Fruit fly (Drosophila melanogaster): ENCODE measurements at regions not wholly inside any gene's neighbourhood (a gene's known extent, or its start where the extent isn't known, plus 50 kb on each side); places are given as distances from the start of the nearest gene placed in this dataset.

DNA sequence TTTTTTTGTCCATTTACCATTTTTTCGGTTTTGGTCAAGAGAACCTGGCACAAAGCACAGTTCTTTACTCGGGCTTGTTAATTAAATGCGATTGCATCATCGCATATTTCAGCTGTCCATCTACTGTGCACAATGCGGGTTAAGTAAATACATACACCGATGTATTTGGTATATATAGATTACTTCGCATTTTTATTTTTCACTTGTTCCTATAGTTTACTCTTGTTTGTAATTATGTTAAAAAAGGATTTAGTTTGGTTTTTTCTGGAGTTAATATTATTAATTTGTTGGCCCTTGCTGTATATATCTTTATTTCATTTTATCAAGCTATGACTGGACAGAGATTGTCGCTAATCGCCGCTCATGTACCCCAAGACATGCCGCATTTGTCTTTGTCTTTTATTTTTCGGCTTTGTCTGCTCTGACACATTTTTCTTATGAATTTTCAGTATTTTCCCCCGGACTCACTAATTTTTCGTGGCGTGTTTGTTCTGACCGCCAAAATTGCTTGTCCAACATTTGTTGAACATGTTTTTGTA lies 51.1 kb upstream of the CG12362 start:
- TF ChIP-seq CG17361 (GFP tag; IDR thresholded peaks at IDR 0.05) (0 out of 3 replicates have a peak, but pooled peaks have one; percentile 38), lmd (GFP tag; IDR thresholded peaks at IDR 0.05) (peak; percentile 35; the same call in 1 of the 2 replicates), CG17829 (tag; optimal IDR thresholded peaks at IDR 0.05) (peak; percentile 9), CG7556 (GFP tag; optimal IDR thresholded peaks at IDR 0.05) (no peak), CG8281 (tag; optimal IDR thresholded peaks at IDR 0.05) (no peak), dpn (GFP tag; optimal IDR thresholded peaks at IDR 0.05) (peak in 1 of 2 experiments; percentile 3), MBD-R2 (GFP tag; IDR thresholded peaks at IDR 0.05) (0 out of 2 replicates have a peak, but pooled peaks have one; percentile 14), dmrt11E (tag; optimal IDR thresholded peaks at IDR 0.05) (peak; percentile 28), bsh (GFP tag; optimal IDR thresholded peaks at IDR 0.05) (peak in 1 of 2 experiments; percentile 24), Med (GFP tag) (peak; percentile 4), ac (GFP tag; optimal IDR thresholded peaks at IDR 0.05) (no peak), CG10979 (tag; optimal IDR thresholded peaks at IDR 0.05) (peak; percentile 29), Elba2 (GFP tag; optimal IDR thresholded peaks at IDR 0.05) (no peak), cg (GFP tag; optimal IDR thresholded peaks at IDR 0.05) (no peak), Atf3 (GFP tag; optimal IDR thresholded peaks at IDR 0.05) (no peak), CG5953 (GFP tag; IDR thresholded peaks at IDR 0.05) (peak; percentile 55; the same call in 1 of the 2 replicates), HLHmδ (GFP tag; optimal IDR thresholded peaks at IDR 0.05) (no peak), salm (tag; optimal IDR thresholded peaks at IDR 0.05) (no peak), CG13775 (GFP tag; optimal IDR thresholded peaks at IDR 0.05) (no peak), CG34376 (GFP tag; optimal IDR thresholded peaks at IDR 0.05) (no peak), phol (tag; optimal IDR thresholded peaks at IDR 0.05) (no peak), ase (GFP tag; IDR thresholded peaks at IDR 0.05) (0 out of 3 replicates have a peak, but pooled peaks have one; percentile 9), CG2712 (tag; optimal IDR thresholded peaks at IDR 0.05) (peak; percentile 26), ara (GFP tag; IDR thresholded peaks at IDR 0.05) (peak; percentile 39; the same call in 1 of the 2 replicates), prd (optimal IDR thresholded peaks at IDR 0.05) (no peak), prd (GFP tag; IDR thresholded peaks at IDR 0.05) (peak; percentile 57; the same call in 2 of the 3 replicates), CG12391 (tag; optimal IDR thresholded peaks at IDR 0.05) (peak; percentile 24), Gug (GFP tag; IDR thresholded peaks at IDR 0.05) (0 out of 4 replicates have a peak, but pooled peaks have one; percentile 5), CG11560 (tag; IDR thresholded peaks at IDR 0.05) (no peak), H15 (GFP tag; IDR thresholded peaks at IDR 0.05) (0 out of 3 replicates have a peak, but pooled peaks have one; percentile 32), Hr51 (GFP tag; optimal IDR thresholded peaks at IDR 0.05) (peak in 1 of 2 experiments; percentile 12), CG9932 (GFP tag; IDR thresholded peaks at IDR 0.05) (peak; percentile 46), Oli (tag; optimal IDR thresholded peaks at IDR 0.05) (peak; percentile 28), Rfx (GFP tag; IDR thresholded peaks at IDR 0.05) (peak; percentile 12; the same call in 1 of the 2 replicates), row (GFP tag; IDR thresholded peaks at IDR 0.05) (peak; percentile 64), CG17385 (GFP tag; optimal IDR thresholded peaks at IDR 0.05) (peak; percentile 13), Abd-B (GFP tag; optimal IDR thresholded peaks at IDR 0.05) (no peak), Ada2b (GFP tag; IDR thresholded peaks at IDR 0.05) (peak; percentile 62), sens (GFP tag) (peak; percentile 87), fru (optimal IDR thresholded peaks at IDR 0.05) (no peak), stc (GFP tag; IDR thresholded peaks at IDR 0.05) (peak; percentile 62), CG17328 (GFP tag; IDR thresholded peaks at IDR 0.05) (peak; percentile 52; the same call in 1 of the 2 replicates), CG6813 (GFP tag; optimal IDR thresholded peaks at IDR 0.05) (no peak), CG11695 (GFP tag; IDR thresholded peaks at IDR 0.05) (0 out of 3 replicates have a peak, but pooled peaks have one; percentile 43), seq (GFP tag; IDR thresholded peaks at IDR 0.05) (0 out of 2 replicates have a peak, but pooled peaks have one; percentile 22), CG6689 (GFP tag; IDR thresholded peaks at IDR 0.05) (peak; percentile 42; the same call in 1 of the 2 replicates), grau (tag; optimal IDR thresholded peaks at IDR 0.05) (peak; percentile 40), Pdp1 (GFP tag; optimal IDR thresholded peaks at IDR 0.05) (peak in 1 of 2 experiments; percentile 24), slbo (GFP tag; IDR thresholded peaks at IDR 0.05) (peak; percentile 59), org-1 (GFP tag; optimal IDR thresholded peaks at IDR 0.05) (peak; percentile 3)
